Fruit fly (Drosophila melanogaster): Measurements from ENCODE around the gene CG42740.

The CG42740 gene

dm6 chr3R:30460187-30460586 lies 37.4 kb upstream of the CG42740 start:
- peak; percentile 99 for TF ChIP-seq CG5180 (GFP tag; optimal IDR thresholded peaks at IDR 0.05)
- peak; percentile 97 for TF ChIP-seq Deaf1 (tag; optimal IDR thresholded peaks at IDR 0.05)
- TF ChIP-seq CG12769 (tag; optimal IDR thresholded peaks at IDR 0.05): peak; percentile 58
- peak; percentile 43 for TF ChIP-seq CG10543 (GFP tag; optimal IDR thresholded peaks at IDR 0.05)
- TF ChIP-seq pita (GFP tag; optimal IDR thresholded peaks at IDR 0.05): no peak
- no peak for TF ChIP-seq CG3847 (GFP tag; IDR thresholded peaks at IDR 0.05)
- TF ChIP-seq CG15269 (tag; optimal IDR thresholded peaks at IDR 0.05): peak; percentile 45
- TF ChIP-seq Jarid2 (GFP tag; optimal IDR thresholded peaks at IDR 0.05): peak; percentile 48
- TF ChIP-seq Lim3 (GFP tag; IDR thresholded peaks at IDR 0.05): no peak
- TF ChIP-seq Rfx (GFP tag; IDR thresholded peaks at IDR 0.05): 0 out of 2 replicates have a peak, but pooled peaks have one; percentile 7
- peak; percentile 70; the same call in 2 of the 3 replicates for TF ChIP-seq z (GFP tag; IDR thresholded peaks at IDR 0.05)
- peak; percentile 52 for TF ChIP-seq CG13894 (tag; optimal IDR thresholded peaks at IDR 0.05)
- peak; percentile 92 for TF ChIP-seq CG8281 (tag; optimal IDR thresholded peaks at IDR 0.05)
- peak; percentile 24 for TF ChIP-seq D19B (GFP tag; optimal IDR thresholded peaks at IDR 0.05)
- no peak for TF ChIP-seq Dip3 (GFP tag; optimal IDR thresholded peaks at IDR 0.05)
- no peak for TF ChIP-seq wdn (GFP tag; IDR thresholded peaks at IDR 0.05)
- TF ChIP-seq Med (GFP tag): peak; percentile 73

DNA sequence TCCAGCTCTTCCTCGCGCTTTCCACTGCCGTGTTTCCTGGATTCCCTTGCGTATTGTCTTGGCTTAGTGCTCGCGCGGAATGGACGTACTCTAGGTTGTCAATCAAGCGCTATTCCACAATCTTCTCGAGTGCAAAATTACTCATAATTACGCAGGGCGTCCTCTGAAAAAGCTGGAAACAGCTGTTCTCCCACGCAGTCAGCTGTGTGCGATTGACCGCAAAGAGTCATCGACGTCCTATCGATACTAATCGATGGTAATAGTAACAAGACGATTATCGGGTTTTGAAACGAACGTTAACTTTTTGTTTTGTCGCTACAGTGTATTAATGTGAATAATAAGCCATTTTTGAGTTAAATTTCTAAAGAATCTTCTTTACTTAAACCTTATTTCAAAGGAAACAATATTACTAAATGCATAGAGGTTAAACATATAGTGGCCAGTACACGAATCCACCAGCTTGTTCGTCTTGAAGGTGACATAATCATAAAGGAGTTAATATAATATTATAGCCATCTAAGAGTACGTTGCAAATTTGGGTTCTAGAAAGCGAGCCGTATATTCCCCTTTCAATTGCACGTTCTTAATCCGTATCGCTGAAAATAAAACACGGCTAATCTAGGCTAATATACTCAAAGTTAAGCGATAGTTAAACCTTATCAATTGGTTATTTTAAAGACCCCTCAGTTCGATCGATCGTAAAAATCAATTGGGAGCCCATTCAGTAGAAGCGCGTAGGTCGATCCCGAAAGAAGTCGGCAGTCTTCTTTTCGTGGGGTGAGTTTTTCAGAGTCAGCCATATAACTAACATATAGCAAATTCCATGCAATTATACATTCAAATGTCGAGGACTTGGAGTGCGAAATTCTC lies 36.5 kb upstream of the CG42740 start, which contains the start of the genes CG2224 and CDase:
Gene CG2224 (minus strand): TSS at position 235 of the 870 bp plus-strand sequence.
Gene CDase (plus strand): TSS at position 456 of the 870 bp plus-strand sequence.
- TF ChIP-seq Atf6 (GFP tag; IDR thresholded peaks at IDR 0.05) (no peak), gem (tag; optimal IDR thresholded peaks at IDR 0.05) (no peak), CG12104 (GFP tag; optimal IDR thresholded peaks at IDR 0.05) (no peak), ro (GFP tag; IDR thresholded peaks at IDR 0.05) (no peak), CG8290 (GFP tag; optimal IDR thresholded peaks at IDR 0.05) (no peak), CG8290 (tag; optimal IDR thresholded peaks at IDR 0.05) (peak in 1 of 2 experiments; percentile 48), Bgb (GFP tag; IDR thresholded peaks at IDR 0.05; ENCODE audit: partially characterized antibody) (peak; percentile 93), PHDP (tag; optimal IDR thresholded peaks at IDR 0.05) (peak; percentile 8), ac (GFP tag; optimal IDR thresholded peaks at IDR 0.05) (no peak), HmgZ (tag; optimal IDR thresholded peaks at IDR 0.05) (peak; percentile 34), Sry-δ (GFP tag; optimal IDR thresholded peaks at IDR 0.05) (peak; percentile 68), mld (GFP tag; IDR thresholded peaks at IDR 0.05; ENCODE audit: partially characterized antibody) (peak; percentile 79), Med (GFP tag) (peak; percentile 73), hbn (GFP tag; IDR thresholded peaks at IDR 0.05; ENCODE audit: partially characterized antibody) (peak; percentile 97), vnd (GFP tag; IDR thresholded peaks at IDR 0.05; ENCODE audit: partially characterized antibody) (peak; percentile 86), CG15073 (GFP tag; optimal IDR thresholded peaks at IDR 0.05) (no peak), CG6654 (GFP tag; optimal IDR thresholded peaks at IDR 0.05) (no peak), pzg (GFP tag; optimal IDR thresholded peaks at IDR 0.05) (peak; percentile 75), Dref (GFP tag; IDR thresholded peaks at IDR 0.05) (peak; percentile 97), peb (GFP tag; IDR thresholded peaks at IDR 0.05) (no peak), CG17186 (GFP tag; optimal IDR thresholded peaks at IDR 0.05) (peak; percentile 8), ato (GFP tag; IDR thresholded peaks at IDR 0.05; ENCODE audit: partially characterized antibody) (peak; percentile 95), CG4617 (GFP tag; optimal IDR thresholded peaks at IDR 0.05; ENCODE audit: borderline replicate concordance) (peak; percentile 16), grn (GFP tag; optimal IDR thresholded peaks at IDR 0.05) (no peak), CG6689 (GFP tag; IDR thresholded peaks at IDR 0.05) (no peak), sna (GFP tag; IDR thresholded peaks at IDR 0.05; ENCODE audit: partially characterized antibody) (peak; percentile 95), Opbp (GFP tag; IDR thresholded peaks at IDR 0.05; ENCODE audit: partially characterized antibody) (peak; percentile 90; the same call in 2 of the 3 replicates), unc-4 (GFP tag; IDR thresholded peaks at IDR 0.05; ENCODE audit: partially characterized antibody) (peak; percentile 96), prd (optimal IDR thresholded peaks at IDR 0.05) (no peak), prd (GFP tag; IDR thresholded peaks at IDR 0.05) (no peak), her (GFP tag; optimal IDR thresholded peaks at IDR 0.05) (peak; percentile 98), otp (GFP tag; IDR thresholded peaks at IDR 0.05) (no peak)

Measured in whole organism, embryonic.